Worm (Caenorhabditis elegans) whole organism, L1 larva: ENCODE measurements around the gene Y51H7C.7.

Experiments
- C16A3.4 ChIP-seq: fragments of 150-350 bp; optimal IDR thresholded peaks from 2 replicates; lab custom pipeline; 2014; ENCODE audit warnings: missing biosample characterization, missing genetic modification characterization
- C34B4.2 ChIP-seq: sonication (generic microtip); optimal IDR thresholded peaks from 2 replicates; lab custom pipeline; 2017; ENCODE audit warnings: mild to moderate bottlenecking, missing genetic modification characterization, missing compliant biosample characterization
- aha-1 ChIP-seq: fragments of 150-350 bp; optimal IDR thresholded peaks from 2 replicates; lab custom pipeline; 2014; ENCODE audit warnings: missing biosample characterization, missing genetic modification characterization
- alr-1 ChIP-seq: fragments of 200-800 bp; sonication (Bioruptor generic); optimal IDR thresholded peaks from 2 replicates; lab custom pipeline; 2018; ENCODE audit warnings: borderline replicate concordance, mild to moderate bottlenecking, missing genetic modification characterization, missing compliant biosample characterization
- aly-2 ChIP-seq: fragments of 150-350 bp; optimal IDR thresholded peaks from 2 replicates; lab custom pipeline; 2014; ENCODE audit warnings: missing biosample characterization, missing genetic modification characterization
- ama-1 ChIP-seq: fragments of 150-350 bp; optimal IDR thresholded peaks from 2 replicates; lab custom pipeline; 2014
- ceh-63 ChIP-seq: fragments of 200-800 bp; sonication (Bioruptor generic); optimal IDR thresholded peaks from 2 replicates; lab custom pipeline; 2018; ENCODE audit warnings: mild to moderate bottlenecking, missing genetic modification characterization, missing compliant biosample characterization
- ceh-8 ChIP-seq: fragments of 200-800 bp; sonication (Bioruptor generic); optimal IDR thresholded peaks from 2 replicates; lab custom pipeline; 2018; ENCODE audit warnings: mild to moderate bottlenecking, missing genetic modification characterization, moderate library complexity, missing compliant biosample characterization
- ceh-82 ChIP-seq, 3 experiments: fragments of 150-350 bp in 1 of 3; sonication (generic microtip) in 2 of 3; optimal IDR thresholded peaks; 2 replicates each; lab custom pipeline; 2014 to 2017; ENCODE audit warnings: missing biosample characterization in 3 of 3, missing genetic modification characterization in 3 of 3
- ceh-90 ChIP-seq: sonication (generic microtip); optimal IDR thresholded peaks from 2 replicates; lab custom pipeline; 2016; ENCODE audit warnings: missing genetic modification characterization, missing compliant biosample characterization
- ces-1 ChIP-seq: fragments of 150-350 bp; optimal IDR thresholded peaks from 2 replicates; lab custom pipeline; 2014; ENCODE audit warnings: missing biosample characterization, missing genetic modification reagents, missing genetic modification characterization
- dsc-1 ChIP-seq: sonication (generic microtip); optimal IDR thresholded peaks from 2 replicates; lab custom pipeline; 2016; ENCODE audit warnings: mild to moderate bottlenecking, missing genetic modification characterization, missing compliant biosample characterization
- egl-13 ChIP-seq: sonication (generic microtip); optimal IDR thresholded peaks from 2 replicates; lab custom pipeline; 2016; ENCODE audit warnings: missing genotype, missing genetic modification reagents, missing genetic modification characterization, missing compliant biosample characterization
- elt-3 ChIP-seq, 6 experiments: fragments of 150-350 bp in 1 of 6; sonication (generic microtip); optimal IDR thresholded peaks; 2 replicates each; lab custom pipeline; 2017 to 2018; ENCODE audit warnings: missing biosample characterization in 6 of 6, missing genetic modification characterization in 6 of 6, inconsistent platforms in 1 of 6
- fkh-8 ChIP-seq: sonication (generic microtip); optimal IDR thresholded peaks from 2 replicates; lab custom pipeline; 2016; ENCODE audit warnings: mild to moderate bottlenecking, missing genetic modification characterization, missing compliant biosample characterization
- grh-1 ChIP-seq: fragments of 200-800 bp; sonication (Bioruptor generic); IDR thresholded peaks from 2 replicates; pipeline ENCODE4 v1.3.6; 2022; ENCODE audit warnings: missing genetic modification reagents, missing genetic modification characterization, missing compliant biosample characterization
- hlh-17 ChIP-seq: fragments of 200-800 bp; sonication (Bioruptor generic); optimal IDR thresholded peaks from 2 replicates; lab custom pipeline; 2018; ENCODE audit warnings: missing genetic modification characterization, mild to moderate bottlenecking, missing compliant biosample characterization, moderate library complexity, borderline replicate concordance
- hlh-4 ChIP-seq: sonication (generic microtip); optimal IDR thresholded peaks from 2 replicates; lab custom pipeline; 2016; ENCODE audit warnings: mild to moderate bottlenecking, missing genetic modification characterization, missing compliant biosample characterization
- hpl-2 ChIP-seq: fragments of 150-350 bp; optimal IDR thresholded peaks from 2 replicates; lab custom pipeline; 2014; ENCODE audit warnings: missing biosample characterization, missing genetic modification reagents, missing genetic modification characterization
- irx-1 ChIP-seq: sonication (generic microtip); optimal IDR thresholded peaks from 2 replicates; lab custom pipeline; 2016; ENCODE audit warnings: missing genetic modification characterization, missing compliant biosample characterization
- isw-1 ChIP-seq: fragments of 200-800 bp; sonication (Bioruptor generic); IDR thresholded peaks from 2 replicates; pipeline ENCODE4 v1.3.6; 2022; ENCODE audit warnings: missing genetic modification characterization, missing compliant biosample characterization
- jun-1 ChIP-seq: fragments of 150-350 bp; optimal IDR thresholded peaks from 2 replicates; lab custom pipeline; 2014; ENCODE audit warnings: missing biosample characterization, missing genetic modification reagents, missing genetic modification characterization
- lin-15B ChIP-seq: fragments of 150-350 bp; sonication (generic microtip); optimal IDR thresholded peaks from 3 replicates; lab custom pipeline; 2014; ENCODE audit warnings: missing biosample characterization, missing genetic modification characterization
- lin-35 ChIP-seq, 2 experiments: fragments of 150-350 bp; optimal IDR thresholded peaks; 2 replicates each; lab custom pipeline; 2014; ENCODE audit warnings: missing biosample characterization in 2 of 2, missing genetic modification characterization in 2 of 2, missing genetic modification reagents in 2 of 2
- lin-39 ChIP-seq: fragments of 150-350 bp; optimal IDR thresholded peaks from 2 replicates; lab custom pipeline; 2014; ENCODE audit warnings: missing biosample characterization, missing genetic modification reagents, missing genetic modification characterization
- lsy-2 ChIP-seq, 2 experiments: fragments of 150-350 bp; optimal IDR thresholded peaks; 2 replicates each; lab custom pipeline; 2014; ENCODE audit warnings: missing biosample characterization in 2 of 2, missing genetic modification characterization in 2 of 2
- mab-9 ChIP-seq: fragments of 200-800 bp; sonication (Bioruptor generic); IDR thresholded peaks from 2 replicates; pipeline ENCODE4 v1.3.6; 2022; ENCODE audit warnings: missing genetic modification reagents, missing genetic modification characterization, missing compliant biosample characterization
- mdl-1 ChIP-seq, 2 experiments: fragments of 150-350 bp; optimal IDR thresholded peaks; 2 replicates each; lab custom pipeline; 2014 to 2017; ENCODE audit warnings: missing biosample characterization in 2 of 2, missing genetic modification characterization in 2 of 2, inconsistent platforms in 1 of 2
- mep-1 ChIP-seq: fragments of 150-350 bp; optimal IDR thresholded peaks from 2 replicates; lab custom pipeline; 2014; ENCODE audit warnings: missing biosample characterization, missing genetic modification characterization
- nhr-11 ChIP-seq: fragments of 150-350 bp; optimal IDR thresholded peaks from 2 replicates; lab custom pipeline; 2014; ENCODE audit warnings: missing biosample characterization, missing genetic modification characterization
- nhr-12 ChIP-seq: sonication (generic microtip); optimal IDR thresholded peaks from 2 replicates; lab custom pipeline; 2017; ENCODE audit warnings: missing biosample characterization, missing genetic modification characterization
- nhr-19 ChIP-seq: fragments of 200-800 bp; sonication (Bioruptor generic); conservative IDR thresholded peaks from 2 replicates; pipeline ENCODE4 v1.3.6; 2022; ENCODE audit warnings: missing genetic modification characterization, missing compliant biosample characterization
- nhr-20 ChIP-seq: sonication (generic microtip); optimal IDR thresholded peaks from 2 replicates; lab custom pipeline; 2016; ENCODE audit warnings: mild to moderate bottlenecking, missing genetic modification characterization, missing compliant biosample characterization
- nhr-237 ChIP-seq: fragments of 150-350 bp; optimal IDR thresholded peaks from 2 replicates; lab custom pipeline; 2014; ENCODE audit warnings: missing biosample characterization, missing genetic modification characterization
- nhr-28 ChIP-seq: fragments of 150-350 bp; optimal IDR thresholded peaks from 2 replicates; lab custom pipeline; 2014; ENCODE audit warnings: missing biosample characterization, missing genetic modification characterization
- nhr-47 ChIP-seq: sonication (generic microtip); optimal IDR thresholded peaks from 2 replicates; lab custom pipeline; 2016; ENCODE audit warnings: mild to moderate bottlenecking, missing genetic modification characterization, moderate library complexity, missing compliant biosample characterization
- nhr-71 ChIP-seq: sonication (generic microtip); optimal IDR thresholded peaks from 2 replicates; lab custom pipeline; 2016; ENCODE audit warnings: mild to moderate bottlenecking, missing genetic modification characterization, moderate library complexity, missing compliant biosample characterization
- nhr-90 ChIP-seq: sonication (generic microtip); optimal IDR thresholded peaks from 2 replicates; lab custom pipeline; 2016; ENCODE audit warnings: mild to moderate bottlenecking, missing genetic modification characterization, missing compliant biosample characterization; ENCODE audit not compliant: poor library complexity
- pqm-1 ChIP-seq: sonication (generic microtip); optimal IDR thresholded peaks from 3 replicates; lab custom pipeline; 2017; ENCODE audit warnings: missing biosample characterization, missing genetic modification characterization
- skn-1 ChIP-seq: fragments of 150-350 bp; optimal IDR thresholded peaks from 2 replicates; lab custom pipeline; 2014; ENCODE audit warnings: missing biosample characterization, missing genetic modification characterization
- sox-4 ChIP-seq: sonication (generic microtip); optimal IDR thresholded peaks from 2 replicates; lab custom pipeline; 2016; ENCODE audit warnings: missing genetic modification characterization, missing compliant biosample characterization
- sptf-1 ChIP-seq: fragments of 150-350 bp; optimal IDR thresholded peaks from 2 replicates; lab custom pipeline; 2014; ENCODE audit warnings: missing biosample characterization, missing genetic modification characterization
- swsn-7 ChIP-seq: sonication (generic microtip); optimal IDR thresholded peaks from 2 replicates; lab custom pipeline; 2016; ENCODE audit warnings: missing genetic modification characterization, missing compliant biosample characterization
- tbx-2 ChIP-seq: sonication (generic microtip); optimal IDR thresholded peaks from 2 replicates; lab custom pipeline; 2016; ENCODE audit warnings: missing genetic modification characterization, missing compliant biosample characterization
- tlp-1 ChIP-seq: fragments of 150-350 bp; optimal IDR thresholded peaks from 2 replicates; lab custom pipeline; 2014; ENCODE audit warnings: missing biosample characterization, missing genetic modification characterization
- unc-130 ChIP-seq: fragments of 150-350 bp; optimal IDR thresholded peaks from 2 replicates; lab custom pipeline; 2017; ENCODE audit warnings: missing biosample characterization, missing genetic modification characterization, inconsistent platforms
- unc-62 ChIP-seq: fragments of 150-350 bp; optimal IDR thresholded peaks from 2 replicates; lab custom pipeline; 2014; ENCODE audit warnings: missing biosample characterization, missing genetic modification reagents, missing genetic modification characterization
- unc-86 ChIP-seq: sonication (generic microtip); optimal IDR thresholded peaks from 2 replicates; lab custom pipeline; 2016; ENCODE audit warnings: missing genetic modification characterization, missing compliant biosample characterization
- unc-98 ChIP-seq: fragments of 200-800 bp; sonication (Bioruptor generic); IDR thresholded peaks from 2 replicates; pipeline ENCODE4 v1.3.6; 2022; ENCODE audit warnings: missing genetic modification characterization, missing compliant biosample characterization
- vab-15 ChIP-seq: sonication (generic microtip); optimal IDR thresholded peaks from 2 replicates; lab custom pipeline; 2017; ENCODE audit warnings: missing genotype, mild to moderate bottlenecking, missing genetic modification characterization, missing compliant biosample characterization
- xbp-1 ChIP-seq: sonication (generic microtip); optimal IDR thresholded peaks from 2 replicates; lab custom pipeline; 2016; ENCODE audit warnings: missing genetic modification characterization, missing compliant biosample characterization
- ztf-11 ChIP-seq, 2 experiments: sonication (generic microtip); optimal IDR thresholded peaks; 2 replicates each; lab custom pipeline; 2016 to 2017; ENCODE audit warnings: missing genetic modification characterization in 2 of 2, missing biosample characterization in 1 of 2, missing compliant biosample characterization in 1 of 2

Y51H7C.7 gene

DNA sequence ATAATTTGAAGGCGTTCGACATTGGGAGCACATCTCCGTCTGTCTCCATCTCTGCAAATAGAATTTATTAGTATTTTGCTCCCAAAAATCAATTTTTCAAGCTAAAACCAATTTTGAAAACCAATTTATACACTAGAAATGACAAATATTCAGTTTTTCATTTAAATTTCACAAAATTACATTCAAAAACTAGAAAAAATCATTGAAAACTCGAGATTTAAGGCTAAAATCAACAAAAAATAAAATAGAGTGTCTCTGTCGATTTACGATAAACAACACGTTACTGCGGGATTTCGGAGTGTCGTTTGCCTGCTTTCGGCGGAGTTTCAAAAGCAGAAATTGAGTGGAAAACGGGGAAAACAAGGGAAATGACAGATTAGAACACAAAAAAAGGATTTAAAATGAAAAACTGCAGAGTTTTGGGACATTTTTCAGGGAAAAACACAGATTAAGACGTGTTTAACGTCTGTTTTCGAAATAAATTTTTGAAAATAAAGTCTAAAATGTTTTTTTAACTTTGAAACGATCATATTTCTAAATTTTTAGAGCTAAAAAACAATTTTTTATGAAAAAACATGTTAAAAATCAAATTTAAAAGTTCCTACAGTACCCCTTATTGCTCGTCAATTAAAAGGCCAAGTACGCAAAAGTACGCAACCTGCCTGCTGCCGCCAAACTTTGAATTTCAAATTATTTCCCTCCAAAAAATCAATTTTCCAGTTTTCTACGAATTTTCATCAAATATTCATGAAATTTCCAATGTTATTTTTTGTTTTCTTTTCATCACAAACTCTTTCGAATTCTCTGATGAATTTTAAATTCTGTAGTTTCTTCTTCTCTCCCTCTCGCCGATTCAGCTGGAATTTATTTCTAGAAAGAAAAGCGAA is 35.3 kb downstream of the Y51H7C.7 start, which contains the start of gene nol-6:
TSS of gene nol-6 (minus strand) at position 51 of the 887 bp plus-strand sequence.
- TF ChIP-seq xbp-1 (tag; lab: Kevin White, UChicago) (peak; percentile 24), ceh-8 (no peak), elt-3 (tag; optimal IDR thresholded peaks at IDR 0.05; lab: Kevin White, UChicago) (peak in 1 of 6 experiments; percentile 13), lin-35 (GFP tag; optimal IDR thresholded peaks at IDR 0.05; lab: Kevin White, UChicago) (peak; percentile 87 to 96), skn-1 (tag; lab: Kevin White, UChicago) (peak; percentile 62), unc-86 (tag; lab: Kevin White, UChicago) (no peak), nhr-90 (tag; lab: Kevin White, UChicago) (peak; percentile 12), tlp-1 (tag; lab: Kevin White, UChicago) (no peak), jun-1 (tag; lab: Kevin White, UChicago) (no peak), lsy-2 (tag; optimal IDR thresholded peaks at IDR 0.05; lab: Kevin White, UChicago) (peak; percentile 61 to 67), C16A3.4 (tag; lab: Kevin White, UChicago) (no peak), lin-39 (peak; percentile 23), mep-1 (tag; lab: Kevin White, UChicago) (no peak), unc-62 (GFP tag; lab: Kevin White, UChicago) (no peak), nhr-237 (no peak), ztf-11 (tag; optimal IDR thresholded peaks at IDR 0.05; lab: Kevin White, UChicago) (no peak), tbx-2 (tag; lab: Kevin White, UChicago) (peak; percentile 41), hlh-4 (no peak), C34B4.2 (tag; lab: Kevin White, UChicago) (no peak), ceh-90 (no peak), egl-13 (tag; lab: Kevin White, UChicago) (no peak), unc-98 (no peak), ces-1 (GFP tag; lab: Kevin White, UChicago) (no peak), nhr-20 (tag; lab: Kevin White, UChicago) (peak; percentile 67), ceh-82 (tag; optimal IDR thresholded peaks at IDR 0.05; lab: Kevin White, UChicago) (peak in 2 of 3 experiments; percentile 6 to 47), hpl-2 (GFP tag; lab: Kevin White, UChicago) (no peak), nhr-71 (tag; lab: Kevin White, UChicago) (no peak), ceh-63 (no peak), mab-9 (no peak), isw-1 (GFP tag; lab: Robert Waterston, UW) (peak; percentile 39), swsn-7 (tag; lab: Kevin White, UChicago) (peak; percentile 17), dsc-1 (no peak), aly-2 (tag; lab: Kevin White, UChicago) (no peak), pqm-1 (tag; lab: Kevin White, UChicago) (no peak), sox-4 (tag; lab: Kevin White, UChicago) (no peak), nhr-11 (tag; lab: Kevin White, UChicago) (no peak), unc-130 (tag; lab: Kevin White, UChicago) (peak; percentile 19), aha-1 (no peak), ama-1 (lab: Kevin White, UChicago) (no peak), lin-15B (tag; lab: Kevin White, UChicago) (peak; percentile 26), mdl-1 (tag; optimal IDR thresholded peaks at IDR 0.05; lab: Kevin White, UChicago) (peak in 1 of 2 experiments; percentile 10), alr-1 (tag; lab: Kevin White, UChicago) (no peak), sptf-1 (tag; lab: Kevin White, UChicago) (no peak), nhr-47 (tag; lab: Kevin White, UChicago) (no peak), nhr-19 (GFP tag; lab: Robert Waterston, UW) (no peak), fkh-8 (tag; lab: Kevin White, UChicago) (no peak), nhr-12 (tag; lab: Kevin White, UChicago) (no peak), nhr-28 (tag; lab: Kevin White, UChicago) (no peak), irx-1 (tag; lab: Kevin White, UChicago) (no peak), grh-1 (GFP tag; lab: Robert Waterston, UW) (no peak), hlh-17 (GFP tag; lab: Kevin White, UChicago) (no peak), vab-15 (tag; lab: Kevin White, UChicago) (no peak)
